Worm (Caenorhabditis elegans) whole organism, late embryonic: Measurements from ENCODE around the gene Y43F8B.18.
"Not testable (repeated sequence)": the region's sequence is repeated elsewhere in the genome, so short reads cannot be mapped to it uniquely, and the experiment has no call there.

Source experiments
- fkh-10 ChIP-seq: fragments of 150-350 bp; optimal IDR thresholded peaks from 2 replicates; lab custom pipeline; 2014; ENCODE audit warnings: missing biosample characterization, missing genetic modification reagents, missing genetic modification characterization
- hlh-15 ChIP-seq: sonication (generic microtip); optimal IDR thresholded peaks from 2 replicates; lab custom pipeline; 2016; ENCODE audit warnings: missing genetic modification characterization, missing compliant biosample characterization
- lin-11 ChIP-seq: fragments of 200-800 bp; sonication (Bioruptor generic); optimal IDR thresholded peaks from 2 replicates; lab custom pipeline; 2018; ENCODE audit warnings: mild to moderate bottlenecking, missing genetic modification characterization, missing compliant biosample characterization
- nfya-1 ChIP-seq: sonication (generic microtip); optimal IDR thresholded peaks from 2 replicates; lab custom pipeline; 2017; ENCODE audit warnings: missing genetic modification characterization, mild to moderate bottlenecking, missing compliant biosample characterization, antibody characterized with exemption, moderate library complexity
- pha-4 ChIP-seq: fragments of 150-350 bp; optimal IDR thresholded peaks from 2 replicates; lab custom pipeline; 2018; ENCODE audit warnings: missing biosample characterization, missing genetic modification reagents, missing genetic modification characterization
- pros-1 ChIP-seq: fragments of 150-350 bp; optimal IDR thresholded peaks from 2 replicates; lab custom pipeline; 2014; ENCODE audit warnings: missing biosample characterization, missing genetic modification reagents, missing genetic modification characterization
- sdc-2 ChIP-seq: sonication (generic microtip); optimal IDR thresholded peaks from 2 replicates; lab custom pipeline; 2016; ENCODE audit warnings: missing genotype, missing genetic modification characterization, missing compliant biosample characterization
- unc-86 ChIP-seq: sonication (generic microtip); optimal IDR thresholded peaks from 2 replicates; lab custom pipeline; 2016; ENCODE audit warnings: missing genetic modification characterization, missing compliant biosample characterization

ce11 chrV:19517611-19518360, 32.0 kb downstream of the Y43F8B.18 start:
- not testable (repeated sequence) for TF ChIP-seq sdc-2; pha-4 (tag; lab: Kevin White, UChicago); nfya-1; lin-11 (tag; lab: Kevin White, UChicago); hlh-15 (tag; lab: Kevin White, UChicago); pros-1 (tag; lab: Kevin White, UChicago); unc-86 (tag; lab: Kevin White, UChicago); fkh-10 (GFP tag; lab: Kevin White, UChicago)
